Worm (Caenorhabditis elegans) whole organism, L3 larva: ENCODE results near the gene rabs-5.

Experiments
- hmg-11 ChIP-seq: sonication (generic microtip); optimal IDR thresholded peaks from 2 replicates; lab custom pipeline; 2016; ENCODE audit warnings: missing genetic modification characterization, missing compliant biosample characterization
- nfya-1 ChIP-seq: sonication (generic microtip); optimal IDR thresholded peaks from 2 replicates; lab custom pipeline; 2017; ENCODE audit warnings: missing genetic modification characterization, mild to moderate bottlenecking, missing compliant biosample characterization, antibody characterized with exemption, moderate library complexity; ENCODE audit not compliant: insufficient read depth
- unc-39 ChIP-seq: sonication (generic microtip); optimal IDR thresholded peaks from 4 replicates; lab custom pipeline; 2017; ENCODE audit warnings: missing biosample characterization, missing genetic modification characterization

ce11 chrIV:8080782-8081181, 26.6 kb downstream of the rabs-5 start:
- TF ChIP-seq hmg-11 (no peak), unc-39 (tag; lab: Kevin White, UChicago) (no peak), nfya-1 (tag; lab: Kevin White, UChicago) (no peak)
